Worm (Caenorhabditis elegans): ENCODE measurements around the gene pot-3.

ce11 chrIII:13761022-13761421 is 19.0 kb upstream of the pot-3 start:
- TF ChIP-seq unc-39 (tag; optimal IDR thresholded peaks at IDR 0.05) (no peak), mep-1 (tag; optimal IDR thresholded peaks at IDR 0.05) (no peak)

Data from whole organism, mixed stage, embryonic.